Fruit fly (Drosophila melanogaster): ENCODE data around the gene CG33631.
A peak's percentile ranks its signal among the peaks of the same experiment; 100 is the strongest.

Gene CG33631

dm6 chr3R:10082549-10083075 lies 18.8 kb downstream of the CG33631 start:
- no peak for TF ChIP-seq Dll (optimal IDR thresholded peaks at IDR 0.05)
- no peak for TF ChIP-seq EcR (GFP tag; optimal IDR thresholded peaks at IDR 0.05)
- TF ChIP-seq psq (optimal IDR thresholded peaks at IDR 0.05): no peak
- no peak for TF ChIP-seq CG8478 (optimal IDR thresholded peaks at IDR 0.05)
- no peak for TF ChIP-seq usp (GFP tag; optimal IDR thresholded peaks at IDR 0.05)
- no peak for TF ChIP-seq pan (optimal IDR thresholded peaks at IDR 0.05)

DNA sequence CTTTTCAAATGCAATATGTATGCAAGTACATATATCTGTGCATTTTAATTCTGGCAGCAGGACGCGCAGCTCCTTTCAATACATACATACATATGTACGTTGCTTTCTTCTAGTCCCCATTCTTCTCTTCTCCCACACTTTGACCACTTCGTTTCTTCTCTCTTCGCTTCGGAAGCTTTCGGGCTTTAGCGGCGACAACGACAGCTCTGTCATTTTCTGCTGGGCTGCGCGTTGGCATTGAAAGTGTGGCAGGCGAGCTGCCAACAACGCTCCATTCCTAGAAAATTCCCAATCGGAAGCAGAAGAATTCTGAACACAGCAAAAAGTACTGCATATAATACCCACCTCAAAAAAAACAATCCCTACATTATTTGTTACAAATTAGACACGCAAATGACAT lies 19.3 kb downstream of the CG33631 start:
- TF ChIP-seq psq (optimal IDR thresholded peaks at IDR 0.05) (no peak), Dll (optimal IDR thresholded peaks at IDR 0.05) (no peak), EcR (GFP tag; optimal IDR thresholded peaks at IDR 0.05) (no peak), pan (optimal IDR thresholded peaks at IDR 0.05) (no peak), usp (GFP tag; optimal IDR thresholded peaks at IDR 0.05) (no peak), CG8478 (optimal IDR thresholded peaks at IDR 0.05) (no peak)

dm6 chr3R:10084179-10084647 lies 20.4 kb downstream of the CG33631 start:
- TF ChIP-seq EcR (GFP tag; optimal IDR thresholded peaks at IDR 0.05): no peak
- TF ChIP-seq pan (optimal IDR thresholded peaks at IDR 0.05): no peak
- no peak for TF ChIP-seq CG8478 (optimal IDR thresholded peaks at IDR 0.05)
- no peak for TF ChIP-seq usp (GFP tag; optimal IDR thresholded peaks at IDR 0.05)
- no peak for TF ChIP-seq psq (optimal IDR thresholded peaks at IDR 0.05)
- no peak for TF ChIP-seq Dll (optimal IDR thresholded peaks at IDR 0.05)

dm6 chr3R:10084914-10085313 lies 21.1 kb downstream of the CG33631 start:
- TF ChIP-seq usp (GFP tag; optimal IDR thresholded peaks at IDR 0.05) (no peak), Dll (optimal IDR thresholded peaks at IDR 0.05) (no peak), CG8478 (optimal IDR thresholded peaks at IDR 0.05) (no peak), pan (optimal IDR thresholded peaks at IDR 0.05) (no peak), psq (optimal IDR thresholded peaks at IDR 0.05) (no peak)

DNA sequence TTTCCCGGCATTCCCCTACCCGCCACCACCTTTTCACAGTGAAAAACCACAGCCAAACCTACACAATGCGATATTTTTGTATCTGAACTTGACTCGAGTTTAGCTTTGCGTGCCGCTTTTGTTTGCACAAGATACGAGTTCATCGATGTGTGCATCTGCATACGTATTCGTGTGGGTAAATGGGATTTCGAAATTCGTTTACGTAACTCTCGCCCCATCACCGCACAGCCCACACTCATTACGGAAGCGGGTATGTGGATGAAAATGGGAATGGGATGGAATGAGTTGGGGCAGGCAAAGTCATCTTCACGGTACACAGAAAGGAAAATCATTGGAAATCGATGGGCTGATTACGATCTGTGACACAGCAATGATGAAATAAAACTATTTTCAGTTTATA lies 22.4 kb downstream of the CG33631 start:
- TF ChIP-seq usp (GFP tag; optimal IDR thresholded peaks at IDR 0.05) (no peak), EcR (GFP tag; optimal IDR thresholded peaks at IDR 0.05) (no peak), CG8478 (optimal IDR thresholded peaks at IDR 0.05) (no peak), pan (optimal IDR thresholded peaks at IDR 0.05) (no peak)

- TF ChIP-seq CG8478 (optimal IDR thresholded peaks at IDR 0.05): no peak
- TF ChIP-seq usp (GFP tag; optimal IDR thresholded peaks at IDR 0.05): no peak
- no peak for TF ChIP-seq EcR (GFP tag; optimal IDR thresholded peaks at IDR 0.05)
- no peak for TF ChIP-seq Dll (optimal IDR thresholded peaks at IDR 0.05)
- no peak for TF ChIP-seq pan (optimal IDR thresholded peaks at IDR 0.05)
- TF ChIP-seq psq (optimal IDR thresholded peaks at IDR 0.05): no peak
Observed at dm6 chr3R:10086683-10087082, 22.9 kb downstream of the CG33631 start.

- TF ChIP-seq Dll (optimal IDR thresholded peaks at IDR 0.05) (peak; percentile 37), CG8478 (optimal IDR thresholded peaks at IDR 0.05) (peak; percentile 41), psq (optimal IDR thresholded peaks at IDR 0.05) (no peak)
Observed at dm6 chr3R:10087206-10087927, 23.6 kb downstream of the CG33631 start.

DNA sequence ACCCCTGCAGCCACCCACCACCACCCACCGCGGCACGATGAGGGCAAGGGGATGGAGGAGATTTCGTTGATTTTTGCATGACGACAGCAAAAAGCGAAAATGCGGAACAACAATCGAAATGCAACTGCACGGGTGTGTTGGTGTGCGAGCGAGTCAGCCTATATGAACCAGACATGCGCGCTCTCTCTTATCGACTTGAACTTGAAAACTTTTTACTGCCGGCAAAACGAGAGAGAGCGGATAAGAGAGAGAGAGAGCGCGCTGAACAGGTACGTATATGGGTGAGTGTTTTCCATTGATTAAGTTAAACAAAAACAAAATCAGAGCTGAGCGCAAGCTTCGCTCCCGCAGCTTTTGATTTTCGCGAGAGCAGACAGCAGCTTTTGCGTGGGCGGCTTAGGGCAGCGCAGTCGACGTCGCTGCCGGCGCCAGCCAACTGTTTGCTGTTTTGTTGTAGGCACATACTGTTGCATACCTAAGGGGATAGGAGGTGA lies 25.4 kb downstream of the CG33631 start:
- TF ChIP-seq usp (GFP tag; optimal IDR thresholded peaks at IDR 0.05) (no peak), EcR (GFP tag; optimal IDR thresholded peaks at IDR 0.05) (no peak), Dll (optimal IDR thresholded peaks at IDR 0.05) (peak; percentile 94), CG8478 (optimal IDR thresholded peaks at IDR 0.05) (peak; percentile 62)

dm6 chr3R:10090906-10091305 lies 27.1 kb downstream of the CG33631 start:
- TF ChIP-seq psq (optimal IDR thresholded peaks at IDR 0.05) (no peak), CG8478 (optimal IDR thresholded peaks at IDR 0.05) (no peak), EcR (GFP tag; optimal IDR thresholded peaks at IDR 0.05) (no peak), Dll (optimal IDR thresholded peaks at IDR 0.05) (no peak), usp (GFP tag; optimal IDR thresholded peaks at IDR 0.05) (no peak), pan (optimal IDR thresholded peaks at IDR 0.05) (no peak)

DNA sequence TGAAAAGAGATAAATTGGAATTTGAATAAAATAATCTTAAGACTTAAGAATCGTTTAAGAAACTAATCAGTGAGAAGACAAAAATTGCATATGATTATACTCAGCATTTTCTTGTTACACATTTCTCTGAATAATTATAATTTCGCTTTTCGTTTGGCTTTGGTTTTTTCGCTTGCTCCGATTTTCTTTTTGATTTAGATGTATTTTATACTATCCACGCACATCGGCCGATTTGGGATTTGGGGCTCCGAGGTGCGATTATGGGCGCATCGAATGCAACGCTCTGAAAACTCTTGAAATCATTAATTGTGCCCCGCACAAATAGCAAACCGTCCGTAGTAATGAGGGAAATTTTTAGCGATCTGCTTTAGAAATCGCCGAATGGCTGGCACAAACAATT lies 27.7 kb downstream of the CG33631 start:
- no peak for TF ChIP-seq pan (optimal IDR thresholded peaks at IDR 0.05)
- TF ChIP-seq psq (optimal IDR thresholded peaks at IDR 0.05): no peak
- TF ChIP-seq EcR (GFP tag; optimal IDR thresholded peaks at IDR 0.05): no peak
- no peak for TF ChIP-seq Dll (optimal IDR thresholded peaks at IDR 0.05)
- TF ChIP-seq usp (GFP tag; optimal IDR thresholded peaks at IDR 0.05): no peak
- TF ChIP-seq CG8478 (optimal IDR thresholded peaks at IDR 0.05): no peak

- TF ChIP-seq EcR (GFP tag; optimal IDR thresholded peaks at IDR 0.05): no peak
- no peak for TF ChIP-seq Dll (optimal IDR thresholded peaks at IDR 0.05)
- TF ChIP-seq pan (optimal IDR thresholded peaks at IDR 0.05): no peak
- no peak for TF ChIP-seq usp (GFP tag; optimal IDR thresholded peaks at IDR 0.05)
Observed at dm6 chr3R:10093252-10094030, 29.6 kb downstream of the CG33631 start.

DNA sequence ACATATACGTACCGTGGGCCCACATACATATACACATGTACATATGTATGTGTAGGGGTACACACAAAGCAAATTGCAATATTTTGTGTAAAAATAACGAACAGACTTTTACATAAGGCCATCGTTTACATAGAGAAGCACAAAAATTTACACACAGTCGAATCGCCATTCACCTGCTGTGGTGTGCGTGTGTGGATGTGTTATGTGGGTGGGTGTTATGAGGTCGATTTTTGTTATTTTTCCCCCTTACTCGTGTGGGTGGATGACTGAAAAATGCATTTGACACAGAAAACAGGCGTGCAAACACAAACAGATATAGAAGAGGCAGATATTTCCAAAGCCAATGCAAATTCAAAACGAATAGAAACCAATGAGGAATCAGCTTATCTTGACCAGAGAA lies 31.2 kb downstream of the CG33631 start:
- TF ChIP-seq Dll (optimal IDR thresholded peaks at IDR 0.05) (no peak), pan (optimal IDR thresholded peaks at IDR 0.05) (no peak), CG8478 (optimal IDR thresholded peaks at IDR 0.05) (no peak), EcR (GFP tag; optimal IDR thresholded peaks at IDR 0.05) (no peak), psq (optimal IDR thresholded peaks at IDR 0.05) (no peak), usp (GFP tag; optimal IDR thresholded peaks at IDR 0.05) (no peak)
